Worm (Caenorhabditis elegans): ENCODE measurements around the gene klf-1.

DNA sequence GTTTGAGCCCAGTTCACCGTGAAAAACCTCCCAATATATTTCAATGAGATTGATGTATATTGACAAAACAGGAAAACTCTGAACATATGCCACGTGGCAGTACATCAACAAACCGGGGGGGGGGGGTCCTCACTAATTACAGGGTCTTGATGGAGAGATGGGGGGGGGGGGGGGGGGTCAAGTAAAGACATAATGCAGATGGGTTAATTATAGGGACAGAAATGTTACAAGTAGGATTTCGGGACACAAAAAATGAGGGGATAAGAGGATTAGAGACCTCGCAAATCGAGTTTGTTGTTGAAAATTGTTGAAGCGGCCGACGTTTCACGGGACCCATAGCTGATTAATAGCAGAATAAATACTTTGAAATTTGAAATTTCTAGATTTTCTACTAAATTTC lies 38.3 kb downstream of the klf-1 start:
- no peak for TF ChIP-seq lin-35 (GFP tag; optimal IDR thresholded peaks at IDR 0.05)
- TF ChIP-seq ama-1 (optimal IDR thresholded peaks at IDR 0.05): no peak
- no peak for TF ChIP-seq ama-1 (GFP tag; optimal IDR thresholded peaks at IDR 0.05)
- no peak for TF ChIP-seq unc-130 (GFP tag; optimal IDR thresholded peaks at IDR 0.05)
- no peak for TF ChIP-seq nhr-90 (tag; optimal IDR thresholded peaks at IDR 0.05)
- TF ChIP-seq F52B5.7 (tag; optimal IDR thresholded peaks at IDR 0.05): no peak
- no peak for TF ChIP-seq F57C9.4 (tag; optimal IDR thresholded peaks at IDR 0.05)
- no peak for TF ChIP-seq ets-4 (GFP tag; optimal IDR thresholded peaks at IDR 0.05)
- TF ChIP-seq let-526 (GFP tag; IDR thresholded peaks at IDR 0.05): no peak
- TF ChIP-seq lin-54 (GFP tag; optimal IDR thresholded peaks at IDR 0.05): no peak

Measured in whole organism, young adult.